Worm (Caenorhabditis elegans): ENCODE measurements around the gene cux-7.

Gene cux-7

ce11 chrIII:7526974-7527466 lies 6.4 kb upstream of the cux-7 start:
- TF ChIP-seq bed-3 (GFP tag; optimal IDR thresholded peaks at IDR 0.05) (no peak), elt-3 (tag; optimal IDR thresholded peaks at IDR 0.05) (no peak), lsy-2 (tag; optimal IDR thresholded peaks at IDR 0.05) (peak; percentile 30), unc-62 (GFP tag; optimal IDR thresholded peaks at IDR 0.05) (peak; percentile 81)

ce11 chrIII:7524830-7525344 lies 4.2 kb upstream of the cux-7 start:
- TF ChIP-seq M03D4.4 (tag; optimal IDR thresholded peaks at IDR 0.05) (no peak), sem-2 (GFP tag; optimal IDR thresholded peaks at IDR 0.05) (no peak), nhr-28 (tag; optimal IDR thresholded peaks at IDR 0.05) (no peak), unc-62 (GFP tag; optimal IDR thresholded peaks at IDR 0.05) (peak; percentile 64), tbx-8 (GFP tag; optimal IDR thresholded peaks at IDR 0.05) (no peak), unc-120 (tag; optimal IDR thresholded peaks at IDR 0.05; ENCODE audit: poor library complexity, severe bottlenecking) (no peak), blmp-1 (tag; optimal IDR thresholded peaks at IDR 0.05) (no peak), bed-3 (GFP tag; optimal IDR thresholded peaks at IDR 0.05) (no peak), sptf-1 (tag; optimal IDR thresholded peaks at IDR 0.05) (no peak), ces-1 (GFP tag; optimal IDR thresholded peaks at IDR 0.05) (no peak), mep-1 (tag; optimal IDR thresholded peaks at IDR 0.05) (no peak), cnd-1 (tag; optimal IDR thresholded peaks at IDR 0.05) (no peak), elt-1 (tag; optimal IDR thresholded peaks at IDR 0.05; ENCODE audit: borderline replicate concordance, insufficient read depth) (peak; percentile 27), nhr-12 (tag; optimal IDR thresholded peaks at IDR 0.05) (no peak), ztf-11 (tag; optimal IDR thresholded peaks at IDR 0.05) (no peak), hlh-1 (tag; optimal IDR thresholded peaks at IDR 0.05) (peak; percentile 1), ceh-39 (tag; optimal IDR thresholded peaks at IDR 0.05) (no peak), nhr-76 (tag; optimal IDR thresholded peaks at IDR 0.05) (no peak), lsy-2 (tag; optimal IDR thresholded peaks at IDR 0.05) (peak; percentile 15), ham-2 (GFP tag; optimal IDR thresholded peaks at IDR 0.05) (no peak), nhr-2 (tag; optimal IDR thresholded peaks at IDR 0.05) (no peak), lin-32 (GFP tag; optimal IDR thresholded peaks at IDR 0.05) (no peak), lin-13 (tag; optimal IDR thresholded peaks at IDR 0.05) (no peak), zip-8 (tag; optimal IDR thresholded peaks at IDR 0.05) (no peak), snpc-4 (tag; optimal IDR thresholded peaks at IDR 0.05) (no peak), ceh-83 (GFP tag; optimal IDR thresholded peaks at IDR 0.05) (no peak), unc-39 (tag; optimal IDR thresholded peaks at IDR 0.05) (no peak), drap-1 (GFP tag; optimal IDR thresholded peaks at IDR 0.05) (no peak), pha-4 (tag; optimal IDR thresholded peaks at IDR 0.05) (no peak)

DNA sequence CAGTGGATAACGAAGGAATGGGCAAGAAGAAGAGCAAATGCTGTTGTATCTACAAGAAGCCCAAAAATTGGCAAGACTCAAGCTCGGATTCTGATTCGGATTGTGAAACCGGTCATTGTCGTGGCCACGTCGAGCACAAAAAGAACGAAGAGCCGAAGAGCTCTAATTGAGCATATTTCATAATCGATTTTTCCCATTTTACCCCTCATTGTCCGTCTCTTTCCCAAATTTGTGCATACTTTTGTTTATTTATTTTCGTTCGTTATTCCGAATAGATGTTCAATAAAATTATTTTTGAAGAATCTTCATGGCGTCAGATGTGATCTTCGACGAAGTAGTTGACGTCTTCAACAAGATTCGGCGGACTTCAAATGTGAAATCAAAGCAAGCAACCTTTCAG lies 518 bp upstream of the cux-7 start, which contains the start of gene lig-4:
TSS of gene lig-4 (plus strand) at position 301 of the 400 bp plus-strand sequence.
- TF ChIP-seq hlh-1 (tag; optimal IDR thresholded peaks at IDR 0.05) (no peak), ceh-83 (GFP tag; optimal IDR thresholded peaks at IDR 0.05) (no peak), nhr-12 (tag; optimal IDR thresholded peaks at IDR 0.05) (no peak), drap-1 (GFP tag; optimal IDR thresholded peaks at IDR 0.05) (no peak), ham-2 (GFP tag; optimal IDR thresholded peaks at IDR 0.05) (no peak), lin-13 (tag; optimal IDR thresholded peaks at IDR 0.05) (no peak), ceh-39 (tag; optimal IDR thresholded peaks at IDR 0.05) (no peak)

DNA sequence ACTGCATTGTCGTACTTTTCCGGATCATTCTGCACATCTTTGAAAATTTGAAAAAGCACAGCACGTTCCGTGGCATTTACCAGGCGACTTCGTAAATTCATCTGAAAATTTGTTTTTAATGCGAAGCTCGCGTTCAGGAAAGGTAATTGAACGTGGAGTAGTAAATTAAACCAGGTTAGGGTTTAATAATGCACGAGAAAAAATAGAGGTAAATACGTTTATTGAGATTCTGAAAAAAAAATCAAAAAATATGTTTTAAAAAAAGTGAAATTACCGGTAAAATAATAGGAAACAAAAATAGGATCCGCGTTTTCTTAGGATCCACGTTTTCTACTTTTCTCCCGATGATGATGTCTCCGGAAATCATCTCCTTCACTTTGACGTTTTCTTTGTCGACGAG lies 2.2 kb downstream of the cux-7 start, which contains the start of gene clk-2:
TSS of gene clk-2 (minus strand) at position 101 of the 400 bp plus-strand sequence.
- no peak for TF ChIP-seq cnd-1 (tag; optimal IDR thresholded peaks at IDR 0.05)
- TF ChIP-seq ces-1 (GFP tag; optimal IDR thresholded peaks at IDR 0.05) = no peak
- TF ChIP-seq unc-62 (GFP tag; optimal IDR thresholded peaks at IDR 0.05) = no peak
- TF ChIP-seq nhr-237 (tag; optimal IDR thresholded peaks at IDR 0.05) = no peak
- no peak for TF ChIP-seq ceh-43 (GFP tag; optimal IDR thresholded peaks at IDR 0.05)
- TF ChIP-seq ceh-39 (tag; optimal IDR thresholded peaks at IDR 0.05) = no peak

- TF ChIP-seq pha-4 (tag; optimal IDR thresholded peaks at IDR 0.05) = no peak
- TF ChIP-seq unc-120 (tag; optimal IDR thresholded peaks at IDR 0.05; ENCODE audit: poor library complexity, severe bottlenecking) = no peak
- no peak for TF ChIP-seq lin-32 (GFP tag; optimal IDR thresholded peaks at IDR 0.05)
- TF ChIP-seq sptf-1 (tag; optimal IDR thresholded peaks at IDR 0.05) = no peak
Observed at ce11 chrIII:7508128-7508635, 12.5 kb downstream of the cux-7 start, which contains the start of gene cls-1. TSS of gene cls-1 (plus strand) at chrIII:7508178.
